Fruit fly (Drosophila melanogaster) whole organism, embryonic: ENCODE measurements around the gene PCNA2.
A peak's percentile ranks its signal among the peaks of the same experiment; 100 is the strongest.

Source experiments
- Adf1 ChIP-seq: fragments of 200-800 bp; sonication (Bioruptor generic); IDR thresholded peaks from 2 replicates; pipeline ENCODE4 v1.3.6; 2022; ENCODE audit warnings: missing biosample characterization, missing genetic modification characterization
- Antp ChIP-seq: fragments of 200-800 bp; sonication (Bioruptor generic); optimal IDR thresholded peaks from 3 replicates; lab custom pipeline; 2016; ENCODE audit warnings: missing biosample characterization, missing genetic modification characterization
- BEAF-32 ChIP-seq: fragments of 200-800 bp; sonication (Bioruptor generic); optimal IDR thresholded peaks from 3 replicates; lab custom pipeline; 2017; ENCODE audit warnings: missing biosample characterization, missing genetic modification characterization, mild to moderate bottlenecking, moderate library complexity, missing genetic modification reagents
- CG10267 ChIP-seq: fragments of 200-800 bp; sonication (Bioruptor generic); optimal IDR thresholded peaks from 2 replicates; lab custom pipeline; 2018; ENCODE audit warnings: missing biosample characterization, mild to moderate bottlenecking, missing genetic modification characterization, moderate library complexity
- CG11456 ChIP-seq: fragments of 200-800 bp; sonication (Bioruptor generic); IDR thresholded peaks from 3 replicates; pipeline ENCODE4 v1.3.6; 2022; ENCODE audit warnings: missing biosample characterization, missing genetic modification characterization
- CG11504 ChIP-seq: fragments of 200-800 bp; sonication (Bioruptor generic); optimal IDR thresholded peaks from 3 replicates; lab custom pipeline; 2019; ENCODE audit warnings: missing biosample characterization, mild to moderate bottlenecking, missing genetic modification characterization, moderate library complexity
- CG11695 ChIP-seq: fragments of 200-800 bp; sonication (Bioruptor generic); IDR thresholded peaks from 3 replicates; pipeline ENCODE4 v1.3.6; 2022; ENCODE audit warnings: missing biosample characterization, missing genetic modification characterization
- CG11696 ChIP-seq: fragments of 200-800 bp; sonication (Bioruptor generic); IDR thresholded peaks from 2 replicates; pipeline ENCODE4 v1.3.6; 2022; ENCODE audit warnings: missing biosample characterization, missing genetic modification characterization
- CG1233 ChIP-seq: fragments of 200-800 bp; sonication (Bioruptor generic); optimal IDR thresholded peaks from 4 replicates; lab custom pipeline; 2018; ENCODE audit warnings: missing biosample characterization, mild to moderate bottlenecking, missing genetic modification characterization
- CG12659 ChIP-seq: fragments of 200-800 bp; sonication (Bioruptor generic); optimal IDR thresholded peaks from 3 replicates; lab custom pipeline; 2017; ENCODE audit warnings: mild to moderate bottlenecking, missing biosample characterization, missing genetic modification reagents, missing genetic modification characterization
- CG12769 ChIP-seq: fragments of 200-800 bp; sonication (Bioruptor generic); optimal IDR thresholded peaks from 2 replicates; lab custom pipeline; 2019; ENCODE audit warnings: missing biosample characterization, mild to moderate bottlenecking, missing genetic modification characterization, moderate library complexity
- CG18599 ChIP-seq: fragments of 200-800 bp; sonication (Bioruptor generic); optimal IDR thresholded peaks from 3 replicates; lab custom pipeline; 2017; ENCODE audit warnings: missing biosample characterization, missing genetic modification characterization, mild to moderate bottlenecking, moderate library complexity, missing genetic modification reagents
- CG2116 ChIP-seq: fragments of 200-800 bp; sonication (Bioruptor generic); optimal IDR thresholded peaks from 3 replicates; lab custom pipeline; 2018; ENCODE audit warnings: missing biosample characterization, mild to moderate bottlenecking, missing genetic modification characterization
- CG2889 ChIP-seq: fragments of 200-800 bp; sonication (Bioruptor generic); IDR thresholded peaks from 3 replicates; pipeline ENCODE4 v1.3.6; 2022; ENCODE audit warnings: missing biosample characterization, missing genetic modification characterization
- CG30403 ChIP-seq: fragments of 200-800 bp; sonication (Bioruptor generic); optimal IDR thresholded peaks from 3 replicates; lab custom pipeline; 2016; ENCODE audit warnings: missing biosample characterization, missing genetic modification characterization
- CG31388 ChIP-seq: fragments of 200-800 bp; sonication (Bioruptor generic); optimal IDR thresholded peaks from 2 replicates; lab custom pipeline; 2016; ENCODE audit warnings: missing biosample characterization, missing genetic modification characterization
- CG34376 ChIP-seq: fragments of 200-800 bp; sonication (Bioruptor generic); optimal IDR thresholded peaks from 2 replicates; lab custom pipeline; 2018; ENCODE audit warnings: missing biosample characterization, mild to moderate bottlenecking, missing genetic modification characterization
- CG34422 ChIP-seq: fragments of 200-800 bp; sonication (Bioruptor generic); IDR thresholded peaks from 3 replicates; pipeline ENCODE4 v1.3.6; 2022; ENCODE audit warnings: missing biosample characterization, missing genetic modification characterization
- CG4707 ChIP-seq: fragments of 200-800 bp; sonication (Bioruptor generic); optimal IDR thresholded peaks from 2 replicates; lab custom pipeline; 2018; ENCODE audit warnings: missing biosample characterization, mild to moderate bottlenecking, missing genetic modification characterization, moderate library complexity
- CG6813 ChIP-seq: fragments of 200-800 bp; sonication (Bioruptor generic); optimal IDR thresholded peaks from 2 replicates; lab custom pipeline; 2017; ENCODE audit warnings: missing biosample characterization, missing genetic modification characterization, mild to moderate bottlenecking, moderate library complexity, missing genetic modification reagents
- CG9932 ChIP-seq: fragments of 200-800 bp; sonication (Bioruptor generic); IDR thresholded peaks from 2 replicates; pipeline ENCODE4 v1.3.6; 2022; ENCODE audit warnings: missing biosample characterization, missing genetic modification characterization
- Dbx ChIP-seq: fragments of 200-800 bp; sonication (Bioruptor generic); IDR thresholded peaks from 3 replicates; pipeline ENCODE4 v1.3.6; 2022; ENCODE audit warnings: missing biosample characterization, missing genetic modification characterization
- Doc2 ChIP-seq: fragments of 200-800 bp; sonication (Bioruptor generic); IDR thresholded peaks from 2 replicates; pipeline ENCODE4 v1.3.6; 2022; ENCODE audit warnings: missing biosample characterization, missing genetic modification characterization
- ERR ChIP-seq: fragments of 200-800 bp; sonication (Bioruptor generic); optimal IDR thresholded peaks from 2 replicates; lab custom pipeline; 2016; ENCODE audit warnings: missing biosample characterization, missing genetic modification characterization
- Fer1 ChIP-seq: fragments of 200-800 bp; sonication (Bioruptor generic); optimal IDR thresholded peaks from 2 replicates; lab custom pipeline; 2017; ENCODE audit warnings: missing biosample characterization, mild to moderate bottlenecking, missing genetic modification characterization
- HLH4C ChIP-seq: fragments of 200-800 bp; sonication (Bioruptor generic); IDR thresholded peaks from 3 replicates; pipeline ENCODE4 v1.3.6; 2022; ENCODE audit warnings: missing biosample characterization, missing genetic modification characterization; ENCODE audit not compliant: partially characterized antibody
- MTF-1 ChIP-seq: fragments of 200-800 bp; sonication (Bioruptor generic); optimal IDR thresholded peaks from 2 replicates; lab custom pipeline; 2018; ENCODE audit warnings: missing biosample characterization, mild to moderate bottlenecking, missing genetic modification characterization, borderline replicate concordance
- NC2β ChIP-seq: fragments of 200-800 bp; sonication (Bioruptor generic); optimal IDR thresholded peaks from 2 replicates; lab custom pipeline; 2016; ENCODE audit warnings: missing biosample characterization, missing genetic modification characterization
- Neu2 ChIP-seq: fragments of 200-800 bp; sonication (Bioruptor generic); optimal IDR thresholded peaks from 3 replicates; lab custom pipeline; 2016; ENCODE audit warnings: missing biosample characterization, missing genetic modification characterization, borderline replicate concordance
- PHDP ChIP-seq: fragments of 200-800 bp; sonication (Bioruptor generic); optimal IDR thresholded peaks from 3 replicates; lab custom pipeline; 2018; ENCODE audit warnings: missing biosample characterization, mild to moderate bottlenecking, missing genetic modification characterization, moderate library complexity
- Pdp1 ChIP-seq, 2 experiments: fragments of 200-800 bp; sonication (Bioruptor generic); optimal IDR thresholded peaks; 3 replicates each; lab custom pipeline; 2016; ENCODE audit warnings: missing biosample characterization in 2 of 2, missing genetic modification characterization in 2 of 2, mild to moderate bottlenecking in 1 of 2, moderate library complexity in 1 of 2
- Rx ChIP-seq: fragments of 200-800 bp; sonication (Bioruptor generic); IDR thresholded peaks from 2 replicates; pipeline ENCODE4 v1.3.6; 2022; ENCODE audit warnings: missing biosample characterization, missing genetic modification characterization
- al ChIP-seq: fragments of 200-800 bp; sonication (Bioruptor generic); IDR thresholded peaks from 2 replicates; pipeline ENCODE4 v1.3.6; 2022; ENCODE audit warnings: missing biosample characterization, missing genetic modification characterization
- dati ChIP-seq: fragments of 200-800 bp; sonication (Bioruptor generic); IDR thresholded peaks from 2 replicates; pipeline ENCODE4 v1.3.6; 2022; ENCODE audit warnings: missing biosample characterization, missing genetic modification characterization
- dmrt99B ChIP-seq: fragments of 200-800 bp; sonication (Bioruptor generic); optimal IDR thresholded peaks from 2 replicates; lab custom pipeline; 2018; ENCODE audit warnings: missing biosample characterization, mild to moderate bottlenecking, missing genetic modification characterization, moderate library complexity
- emc ChIP-seq: fragments of 200-800 bp; sonication (Bioruptor generic); optimal IDR thresholded peaks from 2 replicates; lab custom pipeline; 2016; ENCODE audit warnings: missing biosample characterization, missing genetic modification characterization
- en ChIP-seq: fragments of 200-800 bp; sonication (Bioruptor generic); optimal IDR thresholded peaks from 2 replicates; lab custom pipeline; 2016; ENCODE audit warnings: missing biosample characterization, missing genetic modification characterization
- fd96Cb ChIP-seq: fragments of 200-800 bp; sonication (Bioruptor generic); optimal IDR thresholded peaks from 2 replicates; lab custom pipeline; 2018; ENCODE audit warnings: missing biosample characterization, mild to moderate bottlenecking, missing genetic modification characterization, moderate library complexity
- fru ChIP-seq: fragments of >200 bp; optimal IDR thresholded peaks from 2 replicates; lab custom pipeline; 2017
- gcm2 ChIP-seq: fragments of 200-800 bp; sonication (Bioruptor generic); optimal IDR thresholded peaks from 2 replicates; lab custom pipeline; 2016; ENCODE audit warnings: missing biosample characterization, missing genetic modification characterization
- jigr1 ChIP-seq: fragments of 200-800 bp; sonication (Bioruptor generic); IDR thresholded peaks from 3 replicates; pipeline ENCODE4 v1.3.6; 2022; ENCODE audit warnings: missing biosample characterization, missing genetic modification characterization
- lab ChIP-seq: fragments of 200-800 bp; sonication (Bioruptor generic); optimal IDR thresholded peaks from 3 replicates; lab custom pipeline; 2017; ENCODE audit warnings: missing biosample characterization, missing genetic modification characterization, mild to moderate bottlenecking, moderate library complexity, missing genetic modification reagents
- mld ChIP-seq: fragments of 200-800 bp; sonication (Bioruptor generic); IDR thresholded peaks from 3 replicates; pipeline ENCODE4 v1.3.6; 2022; ENCODE audit warnings: missing biosample characterization, missing genetic modification characterization; ENCODE audit not compliant: partially characterized antibody
- pum ChIP-seq: fragments of 200-800 bp; sonication (Bioruptor generic); optimal IDR thresholded peaks from 2 replicates; lab custom pipeline; 2016; ENCODE audit warnings: missing biosample characterization, missing genetic modification characterization
- row ChIP-seq: fragments of 200-800 bp; sonication (Bioruptor generic); IDR thresholded peaks from 3 replicates; pipeline ENCODE4 v1.3.6; 2022; ENCODE audit warnings: missing biosample characterization, missing genetic modification characterization
- seq ChIP-seq: fragments of 200-800 bp; sonication (Bioruptor generic); IDR thresholded peaks from 2 replicates; pipeline ENCODE4 v1.3.6; 2022; ENCODE audit warnings: missing biosample characterization, missing genetic modification characterization
- ssp ChIP-seq: fragments of 200-800 bp; sonication (Bioruptor generic); IDR thresholded peaks from 2 replicates; pipeline ENCODE4 v1.3.6; 2022; ENCODE audit warnings: missing biosample characterization, missing genetic modification characterization
- stc ChIP-seq: fragments of 200-800 bp; sonication (Bioruptor generic); IDR thresholded peaks from 2 replicates; pipeline ENCODE4 v1.3.6; 2022; ENCODE audit warnings: missing biosample characterization, missing genetic modification characterization
- trh ChIP-seq: fragments of 200-800 bp; sonication (Bioruptor generic); optimal IDR thresholded peaks from 2 replicates; lab custom pipeline; 2016; ENCODE audit warnings: missing biosample characterization, missing genetic modification characterization
- z ChIP-seq: fragments of 200-800 bp; sonication (Bioruptor generic); IDR thresholded peaks from 3 replicates; pipeline ENCODE4 v1.3.6; 2022; ENCODE audit warnings: missing biosample characterization, missing genetic modification characterization
- zfh1 ChIP-seq: fragments of 200-800 bp; sonication (Bioruptor generic); IDR thresholded peaks from 3 replicates; pipeline ENCODE4 v1.3.6; 2022; ENCODE audit warnings: missing biosample characterization, missing genetic modification characterization

Gene PCNA2

DNA sequence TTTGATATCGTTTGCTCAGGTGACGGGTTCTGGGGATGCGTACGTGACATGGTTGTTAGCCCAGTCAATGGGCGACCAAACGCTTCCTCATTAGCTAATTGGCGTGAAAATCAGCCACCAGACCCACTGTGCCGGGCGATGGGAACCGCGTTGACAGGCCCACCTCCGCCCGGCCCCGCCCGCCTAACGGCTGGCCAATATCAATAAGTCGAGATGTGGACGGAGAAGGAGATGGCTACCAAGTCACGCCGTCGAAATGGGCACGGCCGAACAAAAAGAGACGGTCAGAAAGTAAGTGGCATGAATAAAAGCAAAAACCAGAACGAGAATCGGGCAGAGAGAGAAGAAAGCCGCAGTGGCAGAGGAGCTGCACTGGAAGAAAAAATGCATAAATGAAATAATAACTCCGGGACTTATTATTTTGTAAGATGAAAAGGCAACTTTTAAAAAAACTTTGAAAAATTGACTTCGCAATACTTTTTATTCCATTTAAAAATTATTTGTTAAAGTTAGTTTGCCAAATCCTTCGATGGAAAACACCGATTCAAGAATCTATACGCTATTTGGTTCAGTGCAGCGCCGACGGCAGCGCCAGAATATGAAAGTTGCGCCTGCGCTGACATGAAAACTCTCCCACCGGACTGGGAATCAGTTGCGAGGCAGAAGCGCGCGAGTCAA is 45.9 kb downstream of the PCNA2 start, which contains the start of gene CG13082 (continued):
- TF ChIP-seq CG30403 (GFP tag; lab: Kevin White, UChicago) (peak; percentile 63), lab (no peak), CG11504 (peak; percentile 64), ssp (GFP tag; lab: Robert Waterston, UW) (0 out of 2 replicates have a peak, but pooled peaks have one; percentile 26), CG11695 (GFP tag; lab: Robert Waterston, UW) (no peak), Pdp1 (GFP tag; optimal IDR thresholded peaks at IDR 0.05; lab: Kevin White, UChicago) (peak; percentile 13 to 23), Rx (GFP tag; lab: Robert Waterston, UW) (no peak), MTF-1 (GFP tag; lab: Kevin White, UChicago) (no peak), CG11696 (GFP tag; lab: Robert Waterston, UW) (no peak), trh (GFP tag; lab: Kevin White, UChicago) (no peak), Dbx (GFP tag; lab: Robert Waterston, UW) (no peak), zfh1 (GFP tag; lab: Robert Waterston, UW) (peak; percentile 65), CG4707 (peak; percentile 2), CG12769 (tag; lab: Kevin White, UChicago) (no peak), CG18599 (GFP tag; lab: Kevin White, UChicago) (peak; percentile 30), gcm2 (GFP tag; lab: Kevin White, UChicago) (no peak), CG2116 (no peak), seq (GFP tag; lab: Robert Waterston, UW) (no peak), CG2889 (GFP tag; lab: Robert Waterston, UW) (no peak), dmrt99B (tag; lab: Kevin White, UChicago) (peak; percentile 54), row (peak; percentile 61), CG9932 (GFP tag; lab: Robert Waterston, UW) (no peak), dati (GFP tag; lab: Robert Waterston, UW) (no peak), Doc2 (no peak), Adf1 (GFP tag; lab: Robert Waterston, UW) (no peak), CG34422 (GFP tag; lab: Robert Waterston, UW) (no peak), stc (GFP tag; lab: Robert Waterston, UW) (no peak), Neu2 (GFP tag; lab: Kevin White, UChicago) (no peak), CG12659 (GFP tag; lab: Kevin White, UChicago) (peak; percentile 5), fd96Cb (tag; lab: Kevin White, UChicago) (peak; percentile 59), ERR (GFP tag; lab: Kevin White, UChicago) (no peak), HLH4C (no peak), pum (peak; percentile 37), al (GFP tag; lab: Robert Waterston, UW) (no peak), CG6813 (GFP tag; lab: Kevin White, UChicago) (peak; percentile 3), CG34376 (GFP tag; lab: Kevin White, UChicago) (no peak), emc (GFP tag; lab: Kevin White, UChicago) (no peak), NC2β (GFP tag; lab: Kevin White, UChicago) (no peak), PHDP (tag; lab: Kevin White, UChicago) (peak; percentile 47), Fer1 (GFP tag; lab: Kevin White, UChicago) (no peak), BEAF-32 (GFP tag; lab: Kevin White, UChicago) (no peak), CG1233 (GFP tag; lab: Kevin White, UChicago) (peak; percentile 25), mld (GFP tag; lab: Robert Waterston, UW) (no peak), fru (lab: Kevin White, UChicago) (no peak), en (no peak), CG10267 (tag; lab: Kevin White, UChicago) (peak; percentile 60), Antp (GFP tag; lab: Kevin White, UChicago) (peak; percentile 16), jigr1 (no peak), CG11456 (no peak), CG31388 (GFP tag; lab: Kevin White, UChicago) (no peak), z (GFP tag; lab: Robert Waterston, UW) (no peak)
